Worm (Caenorhabditis elegans) whole organism, L4/young adult: ENCODE measurements around the gene math-23.

Experiments
- W03F9.2 ChIP-seq: fragments of 150-350 bp; optimal IDR thresholded peaks from 2 replicates; lab custom pipeline; 2014; ENCODE audit warnings: missing biosample characterization, missing genetic modification characterization
- dao-5 ChIP-seq: sonication (generic microtip); optimal IDR thresholded peaks from 2 replicates; lab custom pipeline; 2016; ENCODE audit warnings: missing genotype, missing genetic modification characterization, moderate library complexity, missing compliant biosample characterization
- him-1 ChIP-seq: sonication (generic microtip); optimal IDR thresholded peaks from 2 replicates; lab custom pipeline; 2016; ENCODE audit warnings: missing genotype, missing genetic modification reagents, missing genetic modification characterization, missing compliant biosample characterization

DNA sequence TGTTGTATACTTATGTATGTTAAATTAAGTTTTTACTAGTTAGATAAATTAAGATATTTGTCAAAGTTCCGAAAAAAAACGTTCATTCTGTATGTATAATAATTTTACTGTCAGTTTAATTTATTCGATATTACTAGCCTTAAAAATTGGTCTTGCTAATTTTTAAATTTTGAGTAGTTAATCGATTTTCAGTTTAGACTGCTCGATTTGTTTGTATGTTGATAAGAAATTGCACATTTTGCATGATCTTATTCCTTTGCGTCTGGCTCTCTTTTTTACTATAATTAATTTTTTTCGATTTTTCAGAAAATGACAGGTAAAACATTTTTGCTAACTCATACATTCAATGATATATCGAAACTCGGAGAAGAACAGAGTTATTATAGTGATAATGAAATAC lies 2.1 kb upstream of the math-23 start, which contains the start of gene math-24:
- TF ChIP-seq dao-5 (no peak), W03F9.2 (tag; lab: Kevin White, UChicago) (no peak), him-1 (tag; lab: Kevin White, UChicago) (no peak)
